Fruit fly (Drosophila melanogaster): ENCODE measurements around the gene CG6569.

The CG6569 gene

DNA sequence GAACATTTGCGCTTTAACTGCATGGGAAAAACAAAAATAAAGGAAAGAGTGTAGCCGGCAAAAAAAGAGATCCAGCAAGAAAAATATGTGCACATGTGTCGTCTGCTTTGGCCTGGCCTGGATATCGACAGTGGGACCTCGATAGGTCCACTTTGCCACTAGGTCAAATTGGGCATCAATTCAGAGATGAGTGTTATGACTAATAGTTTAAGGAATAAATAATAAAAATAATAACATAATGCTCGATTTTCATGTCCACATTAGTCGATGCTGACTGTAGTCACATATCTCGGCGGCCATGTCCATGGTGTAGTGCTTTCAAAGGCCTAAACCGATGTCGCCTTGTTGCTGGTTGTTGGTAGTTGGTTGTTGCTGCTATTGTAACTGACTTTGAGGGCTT lies 29.8 kb upstream of the CG6569 start:
- TF ChIP-seq CG32264 (GFP tag; optimal IDR thresholded peaks at IDR 0.05) (peak; percentile 60), sage (GFP tag; optimal IDR thresholded peaks at IDR 0.05) (peak; percentile 84), pan (optimal IDR thresholded peaks at IDR 0.05) (no peak), CG9705 (GFP tag; optimal IDR thresholded peaks at IDR 0.05) (peak; percentile 79), Hnf4 (GFP tag; optimal IDR thresholded peaks at IDR 0.05) (peak; percentile 79), Dif (GFP tag; optimal IDR thresholded peaks at IDR 0.05; ENCODE audit: partially characterized antibody) (no peak), Vsx2 (GFP tag; optimal IDR thresholded peaks at IDR 0.05; ENCODE audit: partially characterized antibody) (no peak), Myc (optimal IDR thresholded peaks at IDR 0.05) (no peak), Sp1 (GFP tag; optimal IDR thresholded peaks at IDR 0.05) (peak; percentile 82), br (GFP tag; optimal IDR thresholded peaks at IDR 0.05) (peak; percentile 83), rgr (GFP tag; optimal IDR thresholded peaks at IDR 0.05) (peak; percentile 83), foxo (GFP tag; optimal IDR thresholded peaks at IDR 0.05) (peak in 1 of 2 experiments; percentile 90), lola (GFP tag; optimal IDR thresholded peaks at IDR 0.05) (no peak), Hr83 (GFP tag; optimal IDR thresholded peaks at IDR 0.05; ENCODE audit: poor library complexity, severe bottlenecking) (peak; percentile 10), psq (GFP tag; optimal IDR thresholded peaks at IDR 0.05) (peak; percentile 78), CrebA (GFP tag; optimal IDR thresholded peaks at IDR 0.05; ENCODE audit: borderline replicate concordance) (no peak), N (GFP tag; optimal IDR thresholded peaks at IDR 0.05) (no peak), HLH106 (tag; optimal IDR thresholded peaks at IDR 0.05) (peak; percentile 90), Jra (GFP tag; optimal IDR thresholded peaks at IDR 0.05) (peak; percentile 47), brk (GFP tag; optimal IDR thresholded peaks at IDR 0.05) (peak; percentile 39), Mio (GFP tag; optimal IDR thresholded peaks at IDR 0.05) (no peak), OdsH (GFP tag; optimal IDR thresholded peaks at IDR 0.05) (peak; percentile 80), dmrt93B (GFP tag; optimal IDR thresholded peaks at IDR 0.05) (peak; percentile 56), Hr78 (GFP tag; optimal IDR thresholded peaks at IDR 0.05) (no peak), jim (GFP tag; optimal IDR thresholded peaks at IDR 0.05) (no peak), Rel (GFP tag; optimal IDR thresholded peaks at IDR 0.05) (peak; percentile 58), Rel (tag; optimal IDR thresholded peaks at IDR 0.05) (peak; percentile 58), usp (GFP tag; optimal IDR thresholded peaks at IDR 0.05) (no peak), dl (GFP tag; optimal IDR thresholded peaks at IDR 0.05; ENCODE audit: insufficient read depth in 1 of 2, partially characterized antibody in 2 of 2) (no peak), GATAd (GFP tag; optimal IDR thresholded peaks at IDR 0.05) (no peak), sv (GFP tag; optimal IDR thresholded peaks at IDR 0.05) (no peak), fru (GFP tag; optimal IDR thresholded peaks at IDR 0.05) (peak; percentile 87), Abd-B (GFP tag; optimal IDR thresholded peaks at IDR 0.05) (no peak), Dfd (GFP tag; optimal IDR thresholded peaks at IDR 0.05) (no peak), tai (GFP tag; optimal IDR thresholded peaks at IDR 0.05) (peak; percentile 65), woc (GFP tag; optimal IDR thresholded peaks at IDR 0.05) (peak; percentile 73), dsf (GFP tag; optimal IDR thresholded peaks at IDR 0.05; ENCODE audit: borderline replicate concordance) (peak; percentile 22), ey (GFP tag; optimal IDR thresholded peaks at IDR 0.05) (peak; percentile 81), h (GFP tag; optimal IDR thresholded peaks at IDR 0.05) (peak; percentile 91)

DNA sequence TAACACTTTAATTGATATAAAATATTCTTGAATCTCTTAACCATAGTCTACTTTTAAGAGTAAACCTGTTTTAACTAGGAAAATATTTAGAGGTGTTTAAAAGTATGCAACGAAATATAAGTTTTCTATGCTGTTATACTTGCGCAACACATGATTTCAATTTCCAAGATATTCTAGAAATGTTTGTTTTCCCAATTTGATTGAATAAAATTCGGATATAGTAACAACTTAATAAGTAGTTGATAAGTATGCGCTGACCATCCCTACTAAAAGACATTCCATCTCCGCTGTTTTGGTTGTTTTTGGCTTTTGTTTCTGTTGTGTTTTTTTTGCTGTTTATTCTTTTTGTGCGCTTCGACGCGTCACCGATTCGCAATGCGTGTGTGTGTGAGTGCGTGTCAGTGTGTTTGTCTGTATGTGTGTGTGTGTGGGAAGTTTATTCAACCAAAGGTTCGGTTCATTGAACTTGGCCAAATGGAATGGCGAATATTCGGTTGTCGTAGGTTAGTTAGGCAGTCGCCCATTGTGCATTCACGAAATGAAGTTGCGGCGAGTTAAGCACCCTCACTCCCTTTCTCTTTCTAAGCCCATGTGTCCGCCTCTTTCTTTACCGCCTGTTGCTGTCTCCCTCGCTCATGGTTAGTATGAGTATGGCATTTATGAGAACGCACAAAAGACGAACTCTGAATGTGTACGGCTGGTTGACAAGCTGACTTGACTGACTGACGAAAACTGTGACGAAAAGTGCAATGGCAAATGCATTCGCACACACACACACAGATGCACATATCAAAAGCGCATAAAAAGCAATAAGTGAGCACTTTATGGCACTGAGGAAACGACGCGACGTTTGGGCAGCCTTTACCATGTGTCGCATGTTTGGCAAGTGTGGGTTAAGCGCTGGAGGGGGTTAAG lies 28.5 kb upstream of the CG6569 start:
- peak; percentile 57 for TF ChIP-seq HLH106 (tag; optimal IDR thresholded peaks at IDR 0.05)
- no peak for TF ChIP-seq CrebA (GFP tag; optimal IDR thresholded peaks at IDR 0.05; ENCODE audit: borderline replicate concordance)
- TF ChIP-seq psq (GFP tag; optimal IDR thresholded peaks at IDR 0.05): peak; percentile 16
- no peak for TF ChIP-seq dsf (GFP tag; optimal IDR thresholded peaks at IDR 0.05; ENCODE audit: borderline replicate concordance)
- peak in 1 of 2 experiments; percentile 15 for TF ChIP-seq foxo (GFP tag; optimal IDR thresholded peaks at IDR 0.05)
- peak; percentile 51 for TF ChIP-seq Sp1 (GFP tag; optimal IDR thresholded peaks at IDR 0.05)
- TF ChIP-seq dmrt93B (GFP tag; optimal IDR thresholded peaks at IDR 0.05): peak; percentile 60
- no peak for TF ChIP-seq rgr (GFP tag; optimal IDR thresholded peaks at IDR 0.05)

Measured in whole organism, wandering third instar larva.